Worm (Caenorhabditis elegans) whole organism, L4 larva: ENCODE measurements around the gene tmem-231.
A peak's percentile ranks its signal among the peaks of the same experiment; 100 is the strongest.
"Not testable (repeated sequence)": the region's sequence is repeated elsewhere in the genome, so short reads cannot be mapped to it uniquely, and the experiment has no call there.

Experiments
- F26F4.8 ChIP-seq: fragments of 200-800 bp; sonication (Bioruptor generic); conservative IDR thresholded peaks from 2 replicates; pipeline ENCODE4 v1.3.6; 2022; ENCODE audit warnings: missing genetic modification characterization, missing compliant biosample characterization
- F44E2.7 ChIP-seq: fragments of 200-800 bp; sonication (Bioruptor generic); IDR thresholded peaks from 2 replicates; pipeline ENCODE4 v2.1.2; 2022; ENCODE audit warnings: missing genetic modification characterization, missing compliant biosample characterization
- Y105C5A.15 ChIP-seq: fragments of 200-800 bp; sonication (Bioruptor generic); IDR thresholded peaks from 2 replicates; pipeline ENCODE4 v1.3.6; 2022; ENCODE audit warnings: missing genetic modification characterization, missing compliant biosample characterization
- Y5F2A.4 ChIP-seq: fragments of 200-800 bp; sonication (Bioruptor generic); optimal IDR thresholded peaks from 2 replicates; lab custom pipeline; 2018; ENCODE audit warnings: mild to moderate bottlenecking, missing genetic modification characterization, missing compliant biosample characterization
- ZK337.2 ChIP-seq: fragments of 200-800 bp; sonication (Bioruptor generic); IDR thresholded peaks from 2 replicates; pipeline ENCODE4 v1.3.6; 2022; ENCODE audit warnings: missing genetic modification reagents, missing genetic modification characterization, missing compliant biosample characterization
- ceh-20 ChIP-seq: fragments of 200-800 bp; sonication (Bioruptor generic); IDR thresholded peaks from 2 replicates; pipeline ENCODE4 v1.3.6; 2022; ENCODE audit warnings: missing genetic modification reagents, missing genetic modification characterization, missing compliant biosample characterization
- ctbp-1 ChIP-seq: fragments of 200-800 bp; sonication (Bioruptor generic); IDR thresholded peaks from 2 replicates; pipeline ENCODE4 v1.3.6; 2022; ENCODE audit warnings: missing genetic modification reagents, missing genetic modification characterization, missing compliant biosample characterization
- dmd-6 ChIP-seq: fragments of 200-800 bp; sonication (Bioruptor generic); IDR thresholded peaks from 2 replicates; pipeline ENCODE4 v1.3.6; 2022; ENCODE audit warnings: missing genetic modification reagents, missing genetic modification characterization, missing compliant biosample characterization
- fkh-10 ChIP-seq: fragments of 150-350 bp; optimal IDR thresholded peaks from 2 replicates; lab custom pipeline; 2014; ENCODE audit warnings: missing biosample characterization, missing genetic modification reagents, missing genetic modification characterization
- fos-1 ChIP-seq: fragments of 150-350 bp; optimal IDR thresholded peaks from 2 replicates; lab custom pipeline; 2014; ENCODE audit warnings: missing biosample characterization, missing genetic modification characterization
- hlh-30 ChIP-seq: sonication (generic microtip); optimal IDR thresholded peaks from 2 replicates; lab custom pipeline; 2017; ENCODE audit warnings: antibody characterized with exemption, mild to moderate bottlenecking, missing genetic modification characterization, missing compliant biosample characterization; ENCODE audit not compliant: insufficient read depth
- lim-7 ChIP-seq: fragments of 200-800 bp; sonication (Bioruptor generic); IDR thresholded peaks from 2 replicates; pipeline ENCODE4 v1.3.6; 2022; ENCODE audit warnings: missing genetic modification characterization, missing compliant biosample characterization
- lin-1 ChIP-seq: fragments of 200-800 bp; sonication (Bioruptor generic); IDR thresholded peaks from 2 replicates; pipeline ENCODE4 v1.3.6; 2022; ENCODE audit warnings: missing genetic modification reagents, missing genetic modification characterization, missing compliant biosample characterization
- lin-15B ChIP-seq: fragments of 150-350 bp; sonication (generic microtip); optimal IDR thresholded peaks from 3 replicates; lab custom pipeline; 2014; ENCODE audit warnings: missing biosample characterization, missing genetic modification characterization
- lin-29 ChIP-seq: fragments of 200-800 bp; sonication (Bioruptor generic); IDR thresholded peaks from 2 replicates; pipeline ENCODE4 v1.3.6; 2022; ENCODE audit warnings: missing genetic modification reagents, missing genetic modification characterization, missing compliant biosample characterization
- lin-39 ChIP-seq: fragments of 150-350 bp; optimal IDR thresholded peaks from 2 replicates; lab custom pipeline; 2014; ENCODE audit warnings: missing biosample characterization, missing genetic modification reagents, missing genetic modification characterization
- mdl-1 ChIP-seq, 2 experiments: fragments of 150-350 bp in 1 of 2; sonication (generic microtip) in 1 of 2; optimal IDR thresholded peaks; 2 replicates each; lab custom pipeline; 2014 to 2017; ENCODE audit warnings: missing biosample characterization in 2 of 2, missing genetic modification characterization in 2 of 2
- mdt-29 ChIP-seq: fragments of 200-800 bp; sonication (Bioruptor generic); IDR thresholded peaks from 2 replicates; pipeline ENCODE4 v1.3.6; 2022; ENCODE audit warnings: missing genetic modification reagents, missing genetic modification characterization, missing compliant biosample characterization
- mes-2 ChIP-seq: sonication (generic microtip); optimal IDR thresholded peaks from 2 replicates; lab custom pipeline; 2016; ENCODE audit warnings: missing genotype, mild to moderate bottlenecking, missing genetic modification characterization, missing compliant biosample characterization; ENCODE audit not compliant: poor library complexity, severe bottlenecking
- mxl-2 ChIP-seq: fragments of 200-800 bp; sonication (Bioruptor generic); conservative IDR thresholded peaks from 2 replicates; pipeline ENCODE4 v1.3.6; 2022; ENCODE audit warnings: missing genetic modification reagents, missing genetic modification characterization, missing compliant biosample characterization
- nhr-25 ChIP-seq: sonication (generic microtip); optimal IDR thresholded peaks from 2 replicates; lab custom pipeline; 2017; ENCODE audit warnings: missing genetic modification characterization, mild to moderate bottlenecking, missing compliant biosample characterization, antibody characterized with exemption, moderate library complexity, borderline replicate concordance; ENCODE audit not compliant: insufficient read depth
- nhr-28 ChIP-seq: fragments of 150-350 bp; optimal IDR thresholded peaks from 2 replicates; lab custom pipeline; 2014; ENCODE audit warnings: missing biosample characterization, missing genetic modification characterization
- nhr-48 ChIP-seq: sonication (generic microtip); optimal IDR thresholded peaks from 2 replicates; lab custom pipeline; 2016; ENCODE audit warnings: mild to moderate bottlenecking, missing genetic modification characterization, missing compliant biosample characterization
- nhr-6 ChIP-seq: fragments of 150-350 bp; optimal IDR thresholded peaks from 2 replicates; lab custom pipeline; 2014; ENCODE audit warnings: missing biosample characterization, missing genetic modification characterization
- pha-4 ChIP-seq, 2 experiments: fragments of 150-350 bp in 1 of 2; fragments of 200-800 bp in 1 of 2; sonication (Bioruptor generic) in 1 of 2; IDR thresholded peaks in 1 of 2; optimal IDR thresholded peaks in 1 of 2; 2 replicates each; pipeline versions ENCODE4 v1.3.6 to Lab custom; 2014 to 2022; ENCODE audit warnings: missing genetic modification characterization in 2 of 2, missing genetic modification reagents in 2 of 2, missing biosample characterization in 1 of 2, missing compliant biosample characterization in 1 of 2
- php-3 ChIP-seq: fragments of 200-800 bp; sonication (Bioruptor generic); IDR thresholded peaks from 2 replicates; pipeline ENCODE4 v1.3.6; 2022; ENCODE audit warnings: missing genetic modification reagents, missing genetic modification characterization, missing compliant biosample characterization
- sdz-12 ChIP-seq: fragments of 200-800 bp; sonication (Bioruptor generic); optimal IDR thresholded peaks from 2 replicates; lab custom pipeline; 2018; ENCODE audit warnings: mild to moderate bottlenecking, missing genetic modification characterization, missing compliant biosample characterization
- snpc-1.2 ChIP-seq: fragments of 200-800 bp; sonication (Bioruptor generic); IDR thresholded peaks from 2 replicates; pipeline ENCODE4 v1.3.6; 2022; ENCODE audit warnings: missing genetic modification reagents, missing genetic modification characterization, missing compliant biosample characterization
- unc-39 ChIP-seq: sonication (generic microtip); optimal IDR thresholded peaks from 2 replicates; lab custom pipeline; 2017; ENCODE audit warnings: missing biosample characterization, missing genetic modification characterization
- vab-7 ChIP-seq: fragments of 200-800 bp; sonication (Bioruptor generic); IDR thresholded peaks from 2 replicates; pipeline ENCODE4 v1.3.6; 2022; ENCODE audit warnings: missing genetic modification reagents, missing genetic modification characterization, missing compliant biosample characterization
- zag-1 ChIP-seq: fragments of 150-350 bp; optimal IDR thresholded peaks from 2 replicates; lab custom pipeline; 2014; ENCODE audit warnings: missing biosample characterization, missing genetic modification characterization
- zfp-2 ChIP-seq: sonication (generic microtip); optimal IDR thresholded peaks from 2 replicates; lab custom pipeline; 2016; ENCODE audit warnings: mild to moderate bottlenecking, missing genetic modification characterization, missing compliant biosample characterization
- zfp-3 ChIP-seq: fragments of 200-800 bp; sonication (Bioruptor generic); conservative IDR thresholded peaks from 2 replicates; pipeline ENCODE4 v1.3.6; 2022; ENCODE audit warnings: missing genetic modification reagents, missing genetic modification characterization, missing compliant biosample characterization

tmem-231 gene

ce11 chrIV:8464187-8464586 lies 37.6 kb downstream of the tmem-231 start:
- peak; percentile 40 for TF ChIP-seq nhr-28 (tag; lab: Kevin White, UChicago)
- peak; percentile 22 for TF ChIP-seq hlh-30 (tag; lab: Kevin White, UChicago)
- peak; percentile 19; the same call in 1 of the 2 replicates for TF ChIP-seq dmd-6 (GFP tag; lab: Robert Waterston, UW)
- TF ChIP-seq mdl-1 (tag; optimal IDR thresholded peaks at IDR 0.05; lab: Kevin White, UChicago), result peak in 1 of 2 experiments; percentile 63
- no peak for TF ChIP-seq zfp-3 (GFP tag; lab: Robert Waterston, UW)
- no peak for TF ChIP-seq zag-1
- no peak for TF ChIP-seq mes-2
- no peak for TF ChIP-seq sdz-12

- TF ChIP-seq snpc-1.2 (GFP tag; lab: Robert Waterston, UW), result 0 out of 2 replicates have a peak, but pooled peaks have one; percentile 27
Measured at ce11 chrIV:8467343-8467742, 40.8 kb downstream of the tmem-231 start.

ce11 chrIV:8468729-8469340 lies 42.2 kb downstream of the tmem-231 start:
- peak; percentile 73; the same call in 1 of the 2 replicates for TF ChIP-seq Y105C5A.15 (GFP tag; lab: Robert Waterston, UW)
- peak; percentile 79 for TF ChIP-seq mdt-29 (GFP tag; lab: Robert Waterston, UW)
- peak; percentile 46; the same call in 1 of the 2 replicates for TF ChIP-seq vab-7 (GFP tag; lab: Robert Waterston, UW)
- TF ChIP-seq F26F4.8 (GFP tag; lab: Robert Waterston, UW), result 0 out of 2 replicates have a peak, but pooled peaks have one; percentile 7
- TF ChIP-seq lin-1 (GFP tag; lab: Robert Waterston, UW), result 0 out of 2 replicates have a peak, but pooled peaks have one; percentile 8
- TF ChIP-seq pha-4 (GFP tag; IDR thresholded peaks at IDR 0.05; lab: Robert Waterston, UW), result 0 out of 2 replicates have a peak, but pooled peaks have one; percentile 6
- TF ChIP-seq pha-4 (tag; optimal IDR thresholded peaks at IDR 0.05; lab: Kevin White, UChicago), result not testable (repeated sequence)
- 0 out of 2 replicates have a peak, but pooled peaks have one; percentile 42 for TF ChIP-seq lim-7

- no peak for TF ChIP-seq lin-39
- no peak for TF ChIP-seq ZK337.2 (GFP tag; lab: Robert Waterston, UW)
- no peak for TF ChIP-seq mes-2
- no peak for TF ChIP-seq nhr-25
- TF ChIP-seq zfp-2 (tag; lab: Kevin White, UChicago), result no peak
- no peak for TF ChIP-seq unc-39
- TF ChIP-seq zag-1, result no peak
- TF ChIP-seq mxl-2 (GFP tag; lab: Robert Waterston, UW), result no peak
- TF ChIP-seq lin-29 (GFP tag; lab: Robert Waterston, UW), result no peak
- TF ChIP-seq ceh-20, result no peak
- no peak for TF ChIP-seq ctbp-1 (GFP tag; lab: Robert Waterston, UW)
- TF ChIP-seq F44E2.7, result no peak
- TF ChIP-seq lin-15B, result no peak
- no peak for TF ChIP-seq nhr-48 (tag; lab: Kevin White, UChicago)
- no peak for TF ChIP-seq fkh-10 (GFP tag; lab: Kevin White, UChicago)
- TF ChIP-seq nhr-6 (tag; lab: Kevin White, UChicago), result no peak
- TF ChIP-seq Y5F2A.4 (GFP tag; lab: Kevin White, UChicago), result no peak
- no peak for TF ChIP-seq php-3
- TF ChIP-seq fos-1 (tag; lab: Kevin White, UChicago), result no peak
Measured at ce11 chrIV:8472493-8472892, 45.9 kb downstream of the tmem-231 start, which contains the start of gene oat-1. Gene oat-1 (minus strand): TSS chrIV:8472593.
